Worm (Caenorhabditis elegans) whole organism, late embryonic: ENCODE data around the gene srj-42.

ENCODE experiments used
- C38D4.7 ChIP-seq: fragments of 200-800 bp; sonication (Bioruptor generic); optimal IDR thresholded peaks from 2 replicates; lab custom pipeline; 2018; ENCODE audit warnings: mild to moderate bottlenecking, missing genetic modification characterization, moderate library complexity, missing compliant biosample characterization
- K09A11.1 ChIP-seq: sonication (generic microtip); optimal IDR thresholded peaks from 2 replicates; lab custom pipeline; 2017; ENCODE audit warnings: antibody characterized with exemption, mild to moderate bottlenecking, missing genetic modification characterization, missing compliant biosample characterization; ENCODE audit not compliant: insufficient read depth
- ahr-1 ChIP-seq: sonication (generic microtip); optimal IDR thresholded peaks from 2 replicates; lab custom pipeline; 2016; ENCODE audit warnings: missing genetic modification characterization, missing compliant biosample characterization
- ama-1 ChIP-seq: fragments of 150-350 bp; optimal IDR thresholded peaks from 2 replicates; lab custom pipeline; 2014
- ceh-18 ChIP-seq: sonication (generic microtip); optimal IDR thresholded peaks from 2 replicates; lab custom pipeline; 2016; ENCODE audit warnings: missing genetic modification characterization, missing compliant biosample characterization
- ceh-19 ChIP-seq: fragments of 200-800 bp; sonication (Bioruptor generic); optimal IDR thresholded peaks from 2 replicates; lab custom pipeline; 2018; ENCODE audit warnings: mild to moderate bottlenecking, missing genetic modification characterization, missing compliant biosample characterization
- ceh-22 ChIP-seq: sonication (generic microtip); optimal IDR thresholded peaks from 2 replicates; lab custom pipeline; 2017; ENCODE audit warnings: missing biosample characterization, missing genetic modification characterization
- ceh-30 ChIP-seq: fragments of 150-350 bp; optimal IDR thresholded peaks from 2 replicates; lab custom pipeline; 2014; ENCODE audit warnings: missing biosample characterization, missing genetic modification characterization
- ceh-34 ChIP-seq: sonication (generic microtip); optimal IDR thresholded peaks from 2 replicates; lab custom pipeline; 2016; ENCODE audit warnings: mild to moderate bottlenecking, missing genetic modification characterization, missing compliant biosample characterization
- ceh-48 ChIP-seq: sonication (generic microtip); optimal IDR thresholded peaks from 2 replicates; lab custom pipeline; 2016; ENCODE audit warnings: missing genetic modification characterization, inconsistent platforms, missing compliant biosample characterization
- ceh-6 ChIP-seq: fragments of 200-800 bp; sonication (Bioruptor generic); optimal IDR thresholded peaks from 2 replicates; lab custom pipeline; 2018; ENCODE audit warnings: mild to moderate bottlenecking, missing genetic modification characterization, missing compliant biosample characterization
- che-1 ChIP-seq: sonication (generic microtip); optimal IDR thresholded peaks from 2 replicates; lab custom pipeline; 2016; ENCODE audit warnings: mild to moderate bottlenecking, missing genetic modification characterization, missing compliant biosample characterization
- dmd-4 ChIP-seq: sonication (generic microtip); optimal IDR thresholded peaks from 2 replicates; lab custom pipeline; 2016; ENCODE audit warnings: borderline replicate concordance, missing genetic modification characterization, missing compliant biosample characterization
- elt-2 ChIP-seq: sonication (generic microtip); optimal IDR thresholded peaks from 2 replicates; lab custom pipeline; 2016; ENCODE audit warnings: missing genetic modification reagents, missing genetic modification characterization, missing compliant biosample characterization
- eyg-1 ChIP-seq: sonication (generic microtip); optimal IDR thresholded peaks from 2 replicates; lab custom pipeline; 2016; ENCODE audit warnings: missing genotype, missing genetic modification characterization, missing compliant biosample characterization
- fax-1 ChIP-seq: sonication (generic microtip); optimal IDR thresholded peaks from 2 replicates; lab custom pipeline; 2016; ENCODE audit warnings: missing genotype, missing genetic modification characterization, missing compliant biosample characterization
- fkh-10 ChIP-seq: fragments of 150-350 bp; optimal IDR thresholded peaks from 2 replicates; lab custom pipeline; 2014; ENCODE audit warnings: missing biosample characterization, missing genetic modification reagents, missing genetic modification characterization
- hlh-13 ChIP-seq: fragments of 200-800 bp; sonication (Bioruptor generic); optimal IDR thresholded peaks from 2 replicates; lab custom pipeline; 2018; ENCODE audit warnings: mild to moderate bottlenecking, missing genetic modification characterization, missing compliant biosample characterization
- hlh-30 ChIP-seq: sonication (generic microtip); optimal IDR thresholded peaks from 2 replicates; lab custom pipeline; 2017; ENCODE audit warnings: antibody characterized with exemption, missing genetic modification characterization, missing compliant biosample characterization; ENCODE audit not compliant: insufficient read depth
- hlh-8 ChIP-seq: sonication (generic microtip); optimal IDR thresholded peaks from 2 replicates; lab custom pipeline; 2016; ENCODE audit warnings: missing genotype, missing genetic modification characterization, missing compliant biosample characterization
- lin-11 ChIP-seq: fragments of 200-800 bp; sonication (Bioruptor generic); optimal IDR thresholded peaks from 2 replicates; lab custom pipeline; 2018; ENCODE audit warnings: mild to moderate bottlenecking, missing genetic modification characterization, missing compliant biosample characterization
- mec-3 ChIP-seq: sonication (generic microtip); optimal IDR thresholded peaks from 2 replicates; lab custom pipeline; 2016; ENCODE audit warnings: borderline replicate concordance, missing genetic modification characterization, missing compliant biosample characterization
- nfya-1 ChIP-seq: sonication (generic microtip); optimal IDR thresholded peaks from 2 replicates; lab custom pipeline; 2017; ENCODE audit warnings: missing genetic modification characterization, mild to moderate bottlenecking, missing compliant biosample characterization, antibody characterized with exemption, moderate library complexity
- nhr-11 ChIP-seq: fragments of 150-350 bp; optimal IDR thresholded peaks from 2 replicates; lab custom pipeline; 2014; ENCODE audit warnings: missing biosample characterization, missing genetic modification characterization
- nhr-232 ChIP-seq: sonication (generic microtip); optimal IDR thresholded peaks from 2 replicates; lab custom pipeline; 2016; ENCODE audit warnings: missing genetic modification characterization, missing compliant biosample characterization
- odd-2 ChIP-seq: sonication (generic microtip); optimal IDR thresholded peaks from 2 replicates; lab custom pipeline; 2017; ENCODE audit warnings: antibody characterized with exemption, mild to moderate bottlenecking, missing genetic modification characterization, missing compliant biosample characterization
- pag-3 ChIP-seq: sonication (generic microtip); optimal IDR thresholded peaks from 2 replicates; lab custom pipeline; 2016; ENCODE audit warnings: missing compliant biosample characterization, missing genetic modification characterization, borderline replicate concordance
- pat-9 ChIP-seq: fragments of 200-800 bp; sonication (Bioruptor generic); optimal IDR thresholded peaks from 2 replicates; lab custom pipeline; 2018; ENCODE audit warnings: mild to moderate bottlenecking, missing genetic modification characterization, moderate library complexity, missing compliant biosample characterization
- pax-1 ChIP-seq: fragments of 150-350 bp; optimal IDR thresholded peaks from 2 replicates; lab custom pipeline; 2014; ENCODE audit warnings: missing biosample characterization, missing genetic modification characterization
- ref-2 ChIP-seq: sonication (generic microtip); optimal IDR thresholded peaks from 2 replicates; lab custom pipeline; 2016; ENCODE audit warnings: missing genetic modification characterization, missing compliant biosample characterization
- sdc-2 ChIP-seq: sonication (generic microtip); optimal IDR thresholded peaks from 2 replicates; lab custom pipeline; 2016; ENCODE audit warnings: missing genotype, missing genetic modification characterization, missing compliant biosample characterization
- sox-2 ChIP-seq: fragments of 200-800 bp; sonication (Bioruptor generic); IDR thresholded peaks from 2 replicates; pipeline ENCODE4 v1.3.6; 2022; ENCODE audit warnings: missing genetic modification reagents, missing genetic modification characterization, missing compliant biosample characterization
- syd-9 ChIP-seq: sonication (generic microtip); optimal IDR thresholded peaks from 2 replicates; lab custom pipeline; 2016; ENCODE audit warnings: mild to moderate bottlenecking, missing genetic modification characterization, moderate library complexity, missing compliant biosample characterization
- tbx-7 ChIP-seq: sonication (generic microtip); optimal IDR thresholded peaks from 2 replicates; lab custom pipeline; 2016; ENCODE audit warnings: missing genotype, missing genetic modification characterization, missing compliant biosample characterization
- unc-3 ChIP-seq, 2 experiments: fragments of 200-800 bp in 1 of 2; sonication (Bioruptor generic) in 1 of 2; sonication (generic microtip) in 1 of 2; conservative IDR thresholded peaks in 1 of 2; optimal IDR thresholded peaks in 1 of 2; 2 replicates each; pipeline versions ENCODE4 v1.3.6 to Lab custom; 2016 to 2022; ENCODE audit warnings: missing compliant biosample characterization in 2 of 2, missing genetic modification characterization in 2 of 2, missing genetic modification reagents in 1 of 2
- unc-42 ChIP-seq: sonication (generic microtip); optimal IDR thresholded peaks from 2 replicates; lab custom pipeline; 2016; ENCODE audit warnings: missing genotype, missing genetic modification characterization, missing compliant biosample characterization
- unc-55 ChIP-seq: sonication (generic microtip); optimal IDR thresholded peaks from 2 replicates; lab custom pipeline; 2017; ENCODE audit warnings: missing biosample characterization, missing genetic modification reagents, missing genetic modification characterization
- zip-5 ChIP-seq: sonication (generic microtip); optimal IDR thresholded peaks from 2 replicates; lab custom pipeline; 2016; ENCODE audit warnings: missing genetic modification characterization, missing compliant biosample characterization

Gene srj-42

ce11 chrIV:15283617-15284016 lies 31.6 kb upstream of the srj-42 start:
- TF ChIP-seq pag-3 (no peak), ahr-1 (tag; lab: Kevin White, UChicago) (no peak), C38D4.7 (no peak), che-1 (tag; lab: Kevin White, UChicago) (no peak), ceh-48 (tag; lab: Kevin White, UChicago) (no peak), ceh-19 (GFP tag; lab: Kevin White, UChicago) (no peak), unc-42 (tag; lab: Kevin White, UChicago) (no peak), unc-55 (no peak), ceh-30 (tag; lab: Kevin White, UChicago) (no peak), ceh-34 (tag; lab: Kevin White, UChicago) (no peak), sox-2 (GFP tag; lab: Robert Waterston, UW) (no peak), mec-3 (tag; lab: Kevin White, UChicago) (no peak), hlh-8 (tag; lab: Kevin White, UChicago) (no peak), eyg-1 (tag; lab: Kevin White, UChicago) (no peak), nfya-1 (tag; lab: Kevin White, UChicago) (no peak), pax-1 (no peak), K09A11.1 (tag; lab: Kevin White, UChicago) (no peak), dmd-4 (tag; lab: Kevin White, UChicago) (no peak), hlh-30 (tag; lab: Kevin White, UChicago) (no peak)
- TF ChIP-seq, all 69 proteins: peak for 0

ce11 chrIV:15280219-15280618 lies 28.2 kb upstream of the srj-42 start:
- no peak for TF ChIP-seq ahr-1 (tag; lab: Kevin White, UChicago)
- TF ChIP-seq fax-1, result no peak
- TF ChIP-seq ceh-34 (tag; lab: Kevin White, UChicago), result no peak
- no peak for TF ChIP-seq nhr-11 (tag; lab: Kevin White, UChicago)
- no peak for TF ChIP-seq ceh-48 (tag; lab: Kevin White, UChicago)
- TF ChIP-seq odd-2 (tag; lab: Kevin White, UChicago), result no peak
- no peak for TF ChIP-seq ceh-22 (tag; lab: Kevin White, UChicago)
- TF ChIP-seq sdc-2 (tag; lab: Kevin White, UChicago), result no peak
- no peak for TF ChIP-seq hlh-13 (GFP tag; lab: Kevin White, UChicago)
- no peak for TF ChIP-seq syd-9 (tag; lab: Kevin White, UChicago)
- TF ChIP-seq ceh-30 (tag; lab: Kevin White, UChicago), result no peak
- TF ChIP-seq tbx-7, result no peak
- TF ChIP-seq nhr-232 (tag; lab: Kevin White, UChicago), result no peak
- TF ChIP-seq K09A11.1 (tag; lab: Kevin White, UChicago), result no peak
- TF ChIP-seq unc-55, result no peak
- no peak for TF ChIP-seq hlh-8 (tag; lab: Kevin White, UChicago)
- TF ChIP-seq ceh-18, result no peak

- TF ChIP-seq ceh-19 (GFP tag; lab: Kevin White, UChicago), result no peak
- TF ChIP-seq lin-11 (tag; lab: Kevin White, UChicago), result no peak
- TF ChIP-seq sdc-2 (tag; lab: Kevin White, UChicago), result no peak
- TF ChIP-seq mec-3 (tag; lab: Kevin White, UChicago), result no peak
- TF ChIP-seq ama-1 (lab: Kevin White, UChicago), result no peak
- no peak for TF ChIP-seq che-1 (tag; lab: Kevin White, UChicago)
- TF ChIP-seq ceh-18, result no peak
- no peak for TF ChIP-seq pat-9 (tag; lab: Kevin White, UChicago)
- TF ChIP-seq ceh-6 (GFP tag; lab: Kevin White, UChicago), result no peak
- no peak for TF ChIP-seq ceh-34 (tag; lab: Kevin White, UChicago)
- TF ChIP-seq syd-9 (tag; lab: Kevin White, UChicago), result no peak
- TF ChIP-seq ref-2 (tag; lab: Kevin White, UChicago), result no peak
- TF ChIP-seq unc-3 (GFP tag; conservative IDR thresholded peaks at IDR 0.05; lab: Robert Waterston, UW), result no peak
- TF ChIP-seq unc-3 (tag; optimal IDR thresholded peaks at IDR 0.05; lab: Kevin White, UChicago), result no peak
- no peak for TF ChIP-seq fkh-10 (GFP tag; lab: Kevin White, UChicago)
- TF ChIP-seq nhr-11 (tag; lab: Kevin White, UChicago), result no peak
- TF ChIP-seq zip-5 (tag; lab: Kevin White, UChicago), result no peak
- no peak for TF ChIP-seq elt-2 (tag; lab: Kevin White, UChicago)
- TF ChIP-seq ahr-1 (tag; lab: Kevin White, UChicago), result no peak
- no peak for TF ChIP-seq C38D4.7
- TF ChIP-seq, all 69 proteins: peak for 0
Measured at ce11 chrIV:15275363-15275854, 23.4 kb upstream of the srj-42 start, which contains the start of gene ccg-1. ccg-1 (minus strand) TSS chrIV:15275804.
